Worm (Caenorhabditis elegans): ENCODE results near the gene rps-30.

- TF ChIP-seq egl-27 (tag; optimal IDR thresholded peaks at IDR 0.05) = no peak
- no peak for TF ChIP-seq nhr-19 (GFP tag; conservative IDR thresholded peaks at IDR 0.05)
- no peak for TF ChIP-seq nhr-85 (tag)
- TF ChIP-seq mdl-1 (tag; optimal IDR thresholded peaks at IDR 0.05) = no peak
Observed at ce11 chrV:7806629-7807028, 30.3 kb downstream of the rps-30 start.

Measured in whole organism, L1 larva.